Fruit fly (Drosophila melanogaster) S2 (cell line): ENCODE data around the gene CG14565.

Experiments used
- CG8478 ChIP-seq: fragments of >200 bp; optimal IDR thresholded peaks from 2 replicates; lab custom pipeline; 2018
- CTCF ChIP-seq, 2 experiments: fragments of >200 bp; optimal IDR thresholded peaks; 2 replicates each; lab custom pipeline; 2018

The CG14565 gene

DNA sequence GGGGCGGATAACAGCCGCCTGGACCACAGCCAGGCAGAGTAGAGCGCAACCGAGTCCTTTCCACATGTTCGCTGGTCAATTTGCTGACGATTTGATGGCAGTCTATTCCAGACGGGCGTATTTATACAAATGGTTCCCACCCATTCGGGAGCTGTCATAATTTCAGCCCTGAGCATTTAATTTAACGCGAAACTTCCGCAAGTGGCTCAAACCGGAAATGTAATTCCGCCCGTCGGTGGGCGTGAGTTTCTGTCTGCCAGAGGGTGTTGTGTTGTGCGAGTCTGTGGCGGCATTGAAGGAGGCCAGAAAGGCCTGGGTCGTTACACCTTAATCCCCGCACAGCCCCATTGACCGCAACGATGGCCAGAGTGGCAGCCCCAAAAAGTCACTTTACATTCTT is at the start of gene CG14565:
TSS of gene CG14565 (minus strand) at position 101 of the 400 bp plus-strand sequence.
- TF ChIP-seq CG8478 (lab: Kevin White, UChicago): no peak

- no peak for TF ChIP-seq CG8478 (lab: Kevin White, UChicago)
- no peak for TF ChIP-seq CTCF (optimal IDR thresholded peaks at IDR 0.05; lab: Kevin White, UChicago)
These were observed 43.8 kb upstream of the CG14565 start for dm6 chr3L:21787883-21788282.

DNA sequence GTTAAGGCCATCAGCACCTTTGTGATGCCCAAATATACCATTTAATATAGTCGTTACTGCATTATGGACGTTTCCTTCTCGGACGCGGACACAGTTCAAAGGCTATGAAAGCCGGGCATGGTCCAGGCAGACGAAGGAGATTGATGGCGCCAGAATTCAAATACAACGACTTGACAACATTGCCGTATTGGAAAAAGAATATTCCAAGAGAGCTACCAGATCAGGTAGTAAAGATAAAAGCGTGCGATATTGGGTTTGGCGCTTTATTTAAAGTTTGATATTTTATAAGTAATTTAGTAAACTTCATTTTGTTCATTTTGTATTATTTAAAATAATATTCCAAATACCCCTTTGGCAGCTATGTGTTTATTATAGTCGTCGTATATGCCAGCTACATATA is 29.8 kb upstream of the CG14565 start:
- TF ChIP-seq CG8478 (lab: Kevin White, UChicago) (no peak), CTCF (optimal IDR thresholded peaks at IDR 0.05; lab: Kevin White, UChicago) (no peak)

DNA sequence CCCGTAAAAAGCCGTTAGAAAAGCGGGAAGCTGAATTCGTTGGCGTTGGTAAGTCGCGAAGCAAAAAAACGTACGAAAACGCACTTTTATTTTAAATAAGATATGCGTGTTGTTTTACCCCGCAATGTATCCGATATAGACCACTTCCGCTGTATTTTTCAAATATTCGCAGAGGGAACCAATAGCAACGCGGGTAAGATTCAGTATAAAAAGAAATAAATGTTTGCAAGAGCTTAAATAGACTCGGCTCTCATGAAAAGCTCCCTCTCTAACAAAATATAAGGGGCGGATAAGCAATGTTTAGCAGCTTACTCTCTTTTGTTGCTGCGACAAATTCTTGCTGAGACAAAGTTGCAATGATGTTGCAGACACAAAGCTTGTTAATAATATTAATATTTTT is 26.3 kb upstream of the CG14565 start, which contains the start of gene Syn1:
TSS of gene Syn1 (minus strand) at position 207 of the 400 bp plus-strand sequence.
- TF ChIP-seq CG8478 (lab: Kevin White, UChicago): no peak
- no peak for TF ChIP-seq CTCF (optimal IDR thresholded peaks at IDR 0.05; lab: Kevin White, UChicago)

- TF ChIP-seq CTCF (optimal IDR thresholded peaks at IDR 0.05; lab: Kevin White, UChicago) (no peak), CG8478 (lab: Kevin White, UChicago) (no peak)
These were observed 25.4 kb upstream of the CG14565 start, which contains the start of gene CG7370 for dm6 chr3L:21769515-21769914. TSS of gene CG7370 (plus strand) at chr3L:21769815.

dm6 chr3L:21765931-21766330 is 21.9 kb upstream of the CG14565 start:
- no peak for TF ChIP-seq CG8478 (lab: Kevin White, UChicago)
- no peak for TF ChIP-seq CTCF (optimal IDR thresholded peaks at IDR 0.05; lab: Kevin White, UChicago)

- TF ChIP-seq CG8478 (lab: Kevin White, UChicago) (no peak), CTCF (optimal IDR thresholded peaks at IDR 0.05; lab: Kevin White, UChicago) (no peak)
These were observed 12.8 kb upstream of the CG14565 start, which contains the start of gene CG14564 for dm6 chr3L:21756857-21757256. TSS of gene CG14564 (plus strand) at chr3L:21757157.

dm6 chr3L:21741234-21741633 is 2.8 kb downstream of the CG14565 start, which contains the start of gene CG14572:
TSS of gene CG14572 (plus strand) at chr3L:21741534.
- no peak for TF ChIP-seq CTCF (optimal IDR thresholded peaks at IDR 0.05; lab: Kevin White, UChicago)
- TF ChIP-seq CG8478 (lab: Kevin White, UChicago): no peak

- no peak for TF ChIP-seq CG8478 (lab: Kevin White, UChicago)
These were observed 3.9 kb downstream of the CG14565 start, which contains the start of gene CG14566 for dm6 chr3L:21740209-21740608. TSS of gene CG14566 (minus strand) at chr3L:21740309.

DNA sequence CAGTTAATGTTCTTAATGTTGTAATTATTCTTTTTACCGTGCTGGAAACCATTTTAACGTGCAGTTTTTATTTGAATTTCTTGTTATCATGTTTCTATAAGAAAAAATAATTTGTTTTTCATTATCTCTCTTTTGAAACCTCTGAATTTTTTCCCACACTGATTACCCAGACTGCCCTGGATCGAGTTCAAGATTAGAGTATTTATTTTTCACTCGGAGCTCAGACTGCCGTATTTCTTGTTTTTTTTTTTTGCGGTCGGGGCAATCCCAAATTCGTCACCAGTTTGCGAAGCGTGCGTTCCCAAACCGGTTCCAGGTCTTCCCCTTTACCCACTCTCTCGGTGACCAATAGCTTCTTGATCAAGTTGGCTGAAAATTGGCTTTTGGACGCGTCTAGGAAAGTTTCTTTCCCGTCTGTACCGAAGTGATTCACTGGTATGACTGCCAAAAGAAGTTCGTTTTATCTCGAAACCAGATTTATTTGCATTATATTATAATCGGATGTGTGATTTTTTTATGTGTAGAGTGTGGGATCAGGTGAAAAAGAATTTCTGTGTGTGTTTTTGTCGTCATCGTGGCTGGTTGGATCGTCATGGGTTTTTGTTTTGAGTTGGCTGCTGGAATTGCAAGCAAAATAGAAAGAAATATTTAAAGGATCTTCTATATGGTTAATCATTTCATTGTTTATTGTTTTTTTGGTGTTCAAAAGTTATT is 4.9 kb downstream of the CG14565 start:
- no peak for TF ChIP-seq CTCF (optimal IDR thresholded peaks at IDR 0.05; lab: Kevin White, UChicago)
- no peak for TF ChIP-seq CG8478 (lab: Kevin White, UChicago)

dm6 chr3L:21738175-21739016 is 5.7 kb downstream of the CG14565 start, which contains the start of gene CG14567:
TSS of gene CG14567 (minus strand) at chr3L:21738430.
- TF ChIP-seq CTCF (optimal IDR thresholded peaks at IDR 0.05; lab: Kevin White, UChicago) (no peak), CG8478 (lab: Kevin White, UChicago) (no peak)

- TF ChIP-seq CG8478 (lab: Kevin White, UChicago) (no peak), CTCF (optimal IDR thresholded peaks at IDR 0.05; lab: Kevin White, UChicago) (no peak)
These were observed 10.3 kb downstream of the CG14565 start, which contains the start of gene CG14573 for dm6 chr3L:21733799-21734198. TSS of gene CG14573 (plus strand) at chr3L:21734099.

dm6 chr3L:21733387-21733786 is 10.7 kb downstream of the CG14565 start, which contains the start of gene CG14568:
TSS of gene CG14568 (minus strand) at chr3L:21733487.
- no peak for TF ChIP-seq CTCF (optimal IDR thresholded peaks at IDR 0.05; lab: Kevin White, UChicago)
- no peak for TF ChIP-seq CG8478 (lab: Kevin White, UChicago)

DNA sequence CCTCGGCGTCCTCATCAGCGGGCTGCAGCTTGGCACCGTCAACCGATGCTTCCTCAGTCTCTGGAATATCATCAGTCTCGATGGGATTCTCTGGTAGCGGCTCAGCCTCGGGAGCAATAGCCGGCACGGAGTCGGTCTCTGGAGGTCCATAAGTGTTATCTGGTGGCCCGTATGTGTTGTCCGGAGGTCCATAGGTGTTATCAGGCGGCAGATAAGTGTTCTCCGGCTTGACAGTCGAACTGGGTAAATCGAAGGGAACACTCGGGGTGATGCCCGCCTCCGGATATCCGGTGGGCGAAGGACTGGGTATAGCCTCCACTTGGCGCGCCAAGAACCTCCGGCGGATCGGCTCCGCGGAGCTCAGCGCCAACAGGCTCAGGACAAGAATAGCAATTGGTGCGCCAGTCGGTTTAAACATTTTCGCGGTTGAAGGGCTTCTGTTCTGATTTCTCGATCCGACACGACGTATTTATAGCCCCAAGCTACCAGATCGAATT is 12.9 kb downstream of the CG14565 start, which contains the start of gene CG14569:
TSS of gene CG14569 (minus strand) at position 447 of the 497 bp plus-strand sequence.
- no peak for TF ChIP-seq CG8478 (lab: Kevin White, UChicago)
- no peak for TF ChIP-seq CTCF (optimal IDR thresholded peaks at IDR 0.05; lab: Kevin White, UChicago)
